Worm (Caenorhabditis elegans) whole organism, L2 larva: Measurements from ENCODE around the gene srbc-36.
A peak's percentile ranks its signal among the peaks of the same experiment; 100 is the strongest.

ENCODE experiments used
- C34F6.9 ChIP-seq: fragments of 150-350 bp; optimal IDR thresholded peaks from 2 replicates; lab custom pipeline; 2014; ENCODE audit warnings: missing biosample characterization, missing genetic modification characterization
- F13H6.1 ChIP-seq: sonication (generic microtip); optimal IDR thresholded peaks from 2 replicates; lab custom pipeline; 2016; ENCODE audit warnings: missing genetic modification characterization, missing compliant biosample characterization
- R02D3.7 ChIP-seq: fragments of 150-350 bp; optimal IDR thresholded peaks from 2 replicates; lab custom pipeline; 2014; ENCODE audit warnings: missing biosample characterization, missing genetic modification characterization
- Y55F3AM.14 ChIP-seq: fragments of 200-800 bp; sonication (Bioruptor generic); optimal IDR thresholded peaks from 2 replicates; lab custom pipeline; 2018; ENCODE audit warnings: mild to moderate bottlenecking, missing genetic modification characterization, missing compliant biosample characterization
- alr-1 ChIP-seq: fragments of 150-350 bp; optimal IDR thresholded peaks from 2 replicates; lab custom pipeline; 2014; ENCODE audit warnings: missing biosample characterization, missing genetic modification characterization
- aly-2 ChIP-seq: fragments of 150-350 bp; optimal IDR thresholded peaks from 2 replicates; lab custom pipeline; 2014; ENCODE audit warnings: missing biosample characterization, missing genetic modification characterization
- ama-1 ChIP-seq: fragments of 150-350 bp; optimal IDR thresholded peaks from 2 replicates; lab custom pipeline; 2018; ENCODE audit warnings: inconsistent platforms
- blmp-1 ChIP-seq: sonication (generic microtip); optimal IDR thresholded peaks from 2 replicates; lab custom pipeline; 2017; ENCODE audit warnings: missing genetic modification characterization, mild to moderate bottlenecking, missing compliant biosample characterization, antibody characterized with exemption, moderate library complexity; ENCODE audit not compliant: insufficient read depth
- ceh-16 ChIP-seq: fragments of 150-350 bp; optimal IDR thresholded peaks from 2 replicates; lab custom pipeline; 2014; ENCODE audit warnings: missing biosample characterization, missing genetic modification characterization
- ceh-82 ChIP-seq: fragments of 150-350 bp; optimal IDR thresholded peaks from 2 replicates; lab custom pipeline; 2014; ENCODE audit warnings: missing biosample characterization, missing genetic modification characterization
- crh-2 ChIP-seq: sonication (generic microtip); optimal IDR thresholded peaks from 2 replicates; lab custom pipeline; 2017; ENCODE audit warnings: missing biosample characterization, missing genetic modification characterization
- dmd-4 ChIP-seq: sonication (generic microtip); optimal IDR thresholded peaks from 2 replicates; lab custom pipeline; 2017; ENCODE audit warnings: missing biosample characterization, missing genetic modification characterization
- lin-13 ChIP-seq: fragments of 150-350 bp; optimal IDR thresholded peaks from 2 replicates; lab custom pipeline; 2014; ENCODE audit warnings: missing biosample characterization, missing genetic modification reagents, missing genetic modification characterization
- lsy-2 ChIP-seq, 2 experiments: fragments of 150-350 bp in 1 of 2; sonication (generic microtip) in 1 of 2; optimal IDR thresholded peaks; 2 replicates each; lab custom pipeline; 2014 to 2017; ENCODE audit warnings: missing biosample characterization in 2 of 2, missing genetic modification characterization in 2 of 2
- nhr-10 ChIP-seq: sonication (generic microtip); optimal IDR thresholded peaks from 2 replicates; lab custom pipeline; 2017; ENCODE audit warnings: missing biosample characterization, missing genetic modification characterization
- nhr-11 ChIP-seq: fragments of 150-350 bp; optimal IDR thresholded peaks from 2 replicates; lab custom pipeline; 2014; ENCODE audit warnings: missing biosample characterization, missing genetic modification characterization
- nhr-129 ChIP-seq: fragments of 150-350 bp; optimal IDR thresholded peaks from 2 replicates; lab custom pipeline; 2014; ENCODE audit warnings: missing biosample characterization, missing genetic modification characterization
- nhr-21 ChIP-seq: fragments of 150-350 bp; optimal IDR thresholded peaks from 2 replicates; lab custom pipeline; 2014; ENCODE audit warnings: missing biosample characterization, missing genetic modification characterization
- nhr-23 ChIP-seq: fragments of 150-350 bp; optimal IDR thresholded peaks from 2 replicates; lab custom pipeline; 2014; ENCODE audit warnings: missing biosample characterization, missing genetic modification reagents, missing genetic modification characterization
- nhr-6 ChIP-seq: fragments of 150-350 bp; optimal IDR thresholded peaks from 2 replicates; lab custom pipeline; 2014; ENCODE audit warnings: missing biosample characterization, missing genetic modification characterization
- nhr-77 ChIP-seq: fragments of 150-350 bp; optimal IDR thresholded peaks from 2 replicates; lab custom pipeline; 2014; ENCODE audit warnings: missing biosample characterization, missing genetic modification characterization
- peb-1 ChIP-seq: fragments of 150-350 bp; optimal IDR thresholded peaks from 2 replicates; lab custom pipeline; 2014; ENCODE audit warnings: missing biosample characterization, missing genetic modification characterization
- sma-3 ChIP-seq: sonication (generic microtip); optimal IDR thresholded peaks from 2 replicates; lab custom pipeline; 2016; ENCODE audit warnings: missing genetic modification reagents, missing genetic modification characterization, missing compliant biosample characterization
- sma-9 ChIP-seq, 2 experiments: fragments of 150-350 bp in 1 of 2; sonication (generic microtip) in 1 of 2; optimal IDR thresholded peaks; 2 replicates each; lab custom pipeline; 2014 to 2016; ENCODE audit warnings: missing genetic modification characterization in 2 of 2, mild to moderate bottlenecking in 1 of 2, missing biosample characterization in 1 of 2, missing compliant biosample characterization in 1 of 2, missing genetic modification reagents in 1 of 2, moderate library complexity in 1 of 2
- snpc-4 ChIP-seq: fragments of 150-350 bp; optimal IDR thresholded peaks from 2 replicates; lab custom pipeline; 2014; ENCODE audit warnings: missing biosample characterization, missing genetic modification characterization
- unc-39 ChIP-seq: fragments of 150-350 bp; optimal IDR thresholded peaks from 2 replicates; lab custom pipeline; 2014; ENCODE audit warnings: missing biosample characterization, missing genetic modification characterization
- unc-55 ChIP-seq: fragments of 150-350 bp; sonication (generic microtip); optimal IDR thresholded peaks from 3 replicates; lab custom pipeline; 2014; ENCODE audit warnings: missing biosample characterization, missing genetic modification reagents, missing genetic modification characterization
- ztf-1 ChIP-seq: fragments of 200-800 bp; sonication (Bioruptor generic); conservative IDR thresholded peaks from 2 replicates; pipeline ENCODE4 v1.3.6; 2022; ENCODE audit warnings: missing genetic modification characterization, missing compliant biosample characterization

srbc-36 gene

ce11 chrV:3449810-3450209, 40.5 kb downstream of the srbc-36 start:
- no peak for TF ChIP-seq sma-3 (GFP tag; lab: Kevin White, UChicago)
- no peak for TF ChIP-seq ama-1 (lab: Kevin White, UChicago)
- TF ChIP-seq Y55F3AM.14, result no peak
- no peak for TF ChIP-seq ceh-16 (tag; lab: Kevin White, UChicago)
- no peak for TF ChIP-seq unc-39 (tag; lab: Kevin White, UChicago)
- TF ChIP-seq nhr-10, result no peak
- TF ChIP-seq alr-1, result no peak
- no peak for TF ChIP-seq dmd-4 (tag; lab: Kevin White, UChicago)
- no peak for TF ChIP-seq nhr-21 (tag; lab: Kevin White, UChicago)

- no peak for TF ChIP-seq nhr-11 (tag; lab: Kevin White, UChicago)
- no peak for TF ChIP-seq crh-2 (tag; lab: Kevin White, UChicago)
- TF ChIP-seq nhr-129, result no peak
- no peak for TF ChIP-seq unc-55 (GFP tag; lab: Kevin White, UChicago)
- TF ChIP-seq, all 48 proteins: peak for 0
Observed at ce11 chrV:3445090-3445832, 45.1 kb downstream of the srbc-36 start.

ce11 chrV:3444777-3445089, 45.6 kb downstream of the srbc-36 start, which contains the start of gene cfz-2:
cfz-2 (minus strand) TSS chrV:3444877.
- TF ChIP-seq nhr-11 (tag; lab: Kevin White, UChicago) (no peak), alr-1 (no peak), F13H6.1 (tag; lab: Kevin White, UChicago) (peak; percentile 29)
- TF ChIP-seq, all 48 proteins: peak for 1

- TF ChIP-seq aly-2 (tag; lab: Kevin White, UChicago) (no peak), snpc-4 (tag; lab: Kevin White, UChicago) (no peak), blmp-1 (tag; lab: Kevin White, UChicago) (no peak), nhr-10 (no peak), peb-1 (tag; lab: Kevin White, UChicago) (no peak), ama-1 (lab: Kevin White, UChicago) (no peak), R02D3.7 (tag; lab: Kevin White, UChicago) (no peak), nhr-129 (no peak), ztf-1 (GFP tag; lab: Robert Waterston, UW) (no peak), nhr-23 (tag; lab: Kevin White, UChicago) (no peak), ceh-16 (tag; lab: Kevin White, UChicago) (no peak), ceh-82 (tag; lab: Kevin White, UChicago) (no peak), nhr-77 (tag; lab: Kevin White, UChicago) (no peak), lin-13 (no peak), lsy-2 (tag; optimal IDR thresholded peaks at IDR 0.05; lab: Kevin White, UChicago) (no peak), nhr-6 (tag; lab: Kevin White, UChicago) (no peak), nhr-11 (tag; lab: Kevin White, UChicago) (no peak), sma-9 (GFP tag; optimal IDR thresholded peaks at IDR 0.05; lab: Kevin White, UChicago) (no peak), sma-9 (tag; optimal IDR thresholded peaks at IDR 0.05; lab: Kevin White, UChicago) (no peak), C34F6.9 (tag; lab: Kevin White, UChicago) (no peak)
Observed at ce11 chrV:3442609-3443008, 47.7 kb downstream of the srbc-36 start.
